Fruit fly (Drosophila melanogaster) whole organism, embryonic: ENCODE results near the gene BORCS6.

Experiments
- Ada2b ChIP-seq: fragments of 200-800 bp; sonication (Bioruptor generic); IDR thresholded peaks from 2 replicates; pipeline ENCODE4 v1.3.6; 2022; ENCODE audit warnings: missing biosample characterization, missing genetic modification characterization
- Blimp-1 ChIP-seq: fragments of 200-800 bp; sonication (Bioruptor generic); optimal IDR thresholded peaks from 3 replicates; lab custom pipeline; 2018; ENCODE audit warnings: missing biosample characterization, missing genetic modification characterization, mild to moderate bottlenecking, moderate library complexity, missing genetic modification reagents
- CG10366 ChIP-seq: fragments of 200-800 bp; sonication (Bioruptor generic); IDR thresholded peaks from 2 replicates; pipeline ENCODE4 v1.3.6; 2022; ENCODE audit warnings: missing biosample characterization, missing genetic modification characterization
- CG11085 ChIP-seq: fragments of 200-800 bp; sonication (Bioruptor generic); IDR thresholded peaks from 2 replicates; pipeline ENCODE4 v1.3.6; 2022; ENCODE audit warnings: missing biosample characterization, missing genetic modification characterization
- CG12236 ChIP-seq: fragments of 200-800 bp; sonication (Bioruptor generic); optimal IDR thresholded peaks from 2 replicates; lab custom pipeline; 2016; ENCODE audit warnings: missing biosample characterization, missing genetic modification characterization
- CG12299 ChIP-seq: fragments of 200-800 bp; sonication (Bioruptor generic); optimal IDR thresholded peaks from 2 replicates; lab custom pipeline; 2018; ENCODE audit warnings: missing biosample characterization, mild to moderate bottlenecking, missing genetic modification characterization
- CG13123 ChIP-seq: fragments of 200-800 bp; sonication (Bioruptor generic); optimal IDR thresholded peaks from 2 replicates; lab custom pipeline; 2016; ENCODE audit warnings: missing biosample characterization, missing genetic modification characterization
- CG14014 ChIP-seq: fragments of 200-800 bp; sonication (Bioruptor generic); IDR thresholded peaks from 2 replicates; pipeline ENCODE4 v1.3.6; 2022; ENCODE audit warnings: missing biosample characterization, missing genetic modification characterization
- CG14667 ChIP-seq: fragments of 200-800 bp; sonication (Bioruptor generic); IDR thresholded peaks from 2 replicates; pipeline ENCODE4 v1.3.6; 2022; ENCODE audit warnings: missing biosample characterization, missing genetic modification characterization
- CG14710 ChIP-seq: fragments of 200-800 bp; sonication (Bioruptor generic); optimal IDR thresholded peaks from 3 replicates; lab custom pipeline; 2019; ENCODE audit warnings: missing biosample characterization, mild to moderate bottlenecking, missing genetic modification characterization, moderate library complexity
- CG14965 ChIP-seq: fragments of 200-800 bp; sonication (Bioruptor generic); optimal IDR thresholded peaks from 2 replicates; lab custom pipeline; 2016; ENCODE audit warnings: missing biosample characterization, missing genetic modification characterization, borderline replicate concordance
- CG15696 ChIP-seq: fragments of 200-800 bp; sonication (Bioruptor generic); optimal IDR thresholded peaks from 2 replicates; lab custom pipeline; 2019; ENCODE audit warnings: missing biosample characterization, mild to moderate bottlenecking, missing genetic modification characterization, moderate library complexity
- CG16779 ChIP-seq: fragments of 200-800 bp; sonication (Bioruptor generic); IDR thresholded peaks from 2 replicates; pipeline ENCODE4 v1.3.6; 2022; ENCODE audit warnings: missing biosample characterization, missing genetic modification characterization
- CG2199 ChIP-seq: fragments of 200-800 bp; sonication (Bioruptor generic); IDR thresholded peaks from 3 replicates; pipeline ENCODE4 v1.3.6; 2022; ENCODE audit warnings: missing biosample characterization, missing genetic modification characterization
- CG2889 ChIP-seq: fragments of 200-800 bp; sonication (Bioruptor generic); IDR thresholded peaks from 3 replicates; pipeline ENCODE4 v1.3.6; 2022; ENCODE audit warnings: missing biosample characterization, missing genetic modification characterization
- CG6175 ChIP-seq: fragments of 200-800 bp; sonication (Bioruptor generic); IDR thresholded peaks from 3 replicates; pipeline ENCODE4 v1.3.6; 2022; ENCODE audit warnings: missing biosample characterization, missing genetic modification characterization
- CG6654 ChIP-seq: fragments of 200-800 bp; sonication (Bioruptor generic); optimal IDR thresholded peaks from 2 replicates; lab custom pipeline; 2017; ENCODE audit warnings: missing biosample characterization, mild to moderate bottlenecking, missing genetic modification characterization
- CG7357 ChIP-seq: fragments of 200-800 bp; sonication (Bioruptor generic); IDR thresholded peaks from 3 replicates; pipeline ENCODE4 v1.3.6; 2022; ENCODE audit warnings: missing biosample characterization, missing genetic modification characterization
- CG8281 ChIP-seq: fragments of 200-800 bp; sonication (Bioruptor generic); optimal IDR thresholded peaks from 2 replicates; lab custom pipeline; 2018; ENCODE audit warnings: missing biosample characterization, mild to moderate bottlenecking, missing genetic modification characterization, moderate library complexity
- CG9437 ChIP-seq: fragments of 200-800 bp; sonication (Bioruptor generic); optimal IDR thresholded peaks from 2 replicates; lab custom pipeline; 2018; ENCODE audit warnings: missing biosample characterization, mild to moderate bottlenecking, missing genetic modification characterization
- CG9817 ChIP-seq: fragments of 200-800 bp; sonication (Bioruptor generic); optimal IDR thresholded peaks from 2 replicates; lab custom pipeline; 2018; ENCODE audit warnings: missing biosample characterization, mild to moderate bottlenecking, missing genetic modification characterization, moderate library complexity
- Doc3 ChIP-seq: fragments of 200-800 bp; sonication (Bioruptor generic); IDR thresholded peaks from 3 replicates; pipeline ENCODE4 v1.3.6; 2022; ENCODE audit warnings: missing biosample characterization, missing genetic modification characterization; ENCODE audit not compliant: partially characterized antibody
- HHEX ChIP-seq: fragments of 200-800 bp; sonication (Bioruptor generic); optimal IDR thresholded peaks from 3 replicates; lab custom pipeline; 2017; ENCODE audit warnings: missing biosample characterization, mild to moderate bottlenecking, missing genetic modification characterization, missing genetic modification reagents
- Hand ChIP-seq: fragments of 200-800 bp; sonication (Bioruptor generic); optimal IDR thresholded peaks from 2 replicates; lab custom pipeline; 2017; ENCODE audit warnings: mild to moderate bottlenecking, missing biosample characterization, missing genetic modification reagents, missing genetic modification characterization
- Hmr ChIP-seq: fragments of 200-800 bp; sonication (Bioruptor generic); optimal IDR thresholded peaks from 3 replicates; lab custom pipeline; 2017; ENCODE audit warnings: mild to moderate bottlenecking, missing biosample characterization, missing genetic modification reagents, missing genetic modification characterization
- Meics ChIP-seq: fragments of 200-800 bp; sonication (Bioruptor generic); optimal IDR thresholded peaks from 2 replicates; lab custom pipeline; 2017; ENCODE audit warnings: missing biosample characterization, mild to moderate bottlenecking, missing genetic modification characterization
- Ptx1 ChIP-seq: fragments of 200-800 bp; sonication (Bioruptor generic); IDR thresholded peaks from 2 replicates; pipeline ENCODE4 v1.3.6; 2022; ENCODE audit warnings: missing biosample characterization, missing genetic modification characterization
- Scr ChIP-seq: fragments of 200-800 bp; sonication (Bioruptor generic); IDR thresholded peaks from 2 replicates; pipeline ENCODE4 v1.3.6; 2022; ENCODE audit warnings: missing biosample characterization, missing genetic modification characterization; ENCODE audit not compliant: partially characterized antibody
- amos ChIP-seq: fragments of 200-800 bp; sonication (Bioruptor generic); IDR thresholded peaks from 2 replicates; pipeline ENCODE4 v1.3.6; 2022; ENCODE audit warnings: missing biosample characterization, missing genetic modification characterization; ENCODE audit not compliant: partially characterized antibody
- dm ChIP-seq: fragments of 200-800 bp; sonication (Bioruptor generic); optimal IDR thresholded peaks from 3 replicates; lab custom pipeline; 2016; ENCODE audit warnings: missing biosample characterization, missing genetic modification characterization
- dmrt11E ChIP-seq: fragments of 200-800 bp; sonication (Bioruptor generic); optimal IDR thresholded peaks from 3 replicates; lab custom pipeline; 2018; ENCODE audit warnings: missing biosample characterization, mild to moderate bottlenecking, missing genetic modification characterization, moderate library complexity
- dysf ChIP-seq: fragments of 200-800 bp; sonication (Bioruptor generic); IDR thresholded peaks from 3 replicates; pipeline ENCODE4 v1.3.6; 2022; ENCODE audit warnings: missing biosample characterization, missing genetic modification characterization
- en ChIP-seq: fragments of 200-800 bp; sonication (Bioruptor generic); optimal IDR thresholded peaks from 2 replicates; lab custom pipeline; 2016; ENCODE audit warnings: missing biosample characterization, missing genetic modification characterization
- gcm ChIP-seq: fragments of 200-800 bp; sonication (Bioruptor generic); optimal IDR thresholded peaks from 2 replicates; lab custom pipeline; 2019; ENCODE audit warnings: missing biosample characterization, mild to moderate bottlenecking, missing genetic modification characterization, moderate library complexity
- gro ChIP-seq: fragments of 200-800 bp; sonication (Bioruptor generic); optimal IDR thresholded peaks from 2 replicates; lab custom pipeline; 2016; ENCODE audit warnings: missing biosample characterization, missing genetic modification characterization
- her ChIP-seq: fragments of 200-800 bp; sonication (Bioruptor generic); optimal IDR thresholded peaks from 2 replicates; lab custom pipeline; 2016; ENCODE audit warnings: missing biosample characterization, missing genetic modification characterization
- jing ChIP-seq: fragments of 200-800 bp; sonication (Bioruptor generic); optimal IDR thresholded peaks from 2 replicates; lab custom pipeline; 2018; ENCODE audit warnings: missing biosample characterization, mild to moderate bottlenecking, missing genetic modification characterization
- ken ChIP-seq: fragments of 200-800 bp; sonication (Bioruptor generic); IDR thresholded peaks from 3 replicates; pipeline ENCODE4 v1.3.6; 2022; ENCODE audit warnings: missing biosample characterization, missing genetic modification characterization
- lab ChIP-seq: fragments of 200-800 bp; sonication (Bioruptor generic); optimal IDR thresholded peaks from 3 replicates; lab custom pipeline; 2017; ENCODE audit warnings: missing biosample characterization, missing genetic modification characterization, mild to moderate bottlenecking, moderate library complexity, missing genetic modification reagents
- org-1 ChIP-seq: fragments of 200-800 bp; sonication (Bioruptor generic); optimal IDR thresholded peaks from 2 replicates; lab custom pipeline; 2017; ENCODE audit warnings: missing biosample characterization, missing genetic modification characterization
- pho ChIP-seq: fragments of 200-800 bp; sonication (Bioruptor generic); optimal IDR thresholded peaks from 2 replicates; lab custom pipeline; 2016; ENCODE audit warnings: missing biosample characterization, missing genetic modification characterization
- phol ChIP-seq: fragments of 200-800 bp; sonication (Bioruptor generic); optimal IDR thresholded peaks from 3 replicates; lab custom pipeline; 2018; ENCODE audit warnings: missing biosample characterization, mild to moderate bottlenecking, missing genetic modification characterization, moderate library complexity
- run ChIP-seq: fragments of 200-800 bp; sonication (Bioruptor generic); optimal IDR thresholded peaks from 3 replicates; lab custom pipeline; 2018; ENCODE audit warnings: missing biosample characterization, mild to moderate bottlenecking, missing genetic modification characterization
- seq ChIP-seq: fragments of 200-800 bp; sonication (Bioruptor generic); IDR thresholded peaks from 2 replicates; pipeline ENCODE4 v1.3.6; 2022; ENCODE audit warnings: missing biosample characterization, missing genetic modification characterization
- stc ChIP-seq: fragments of 200-800 bp; sonication (Bioruptor generic); IDR thresholded peaks from 2 replicates; pipeline ENCODE4 v1.3.6; 2022; ENCODE audit warnings: missing biosample characterization, missing genetic modification characterization
- tna ChIP-seq: fragments of 200-800 bp; sonication (Bioruptor generic); IDR thresholded peaks from 2 replicates; pipeline ENCODE4 v1.3.6; 2022; ENCODE audit warnings: missing biosample characterization, missing genetic modification characterization; ENCODE audit not compliant: partially characterized antibody
- usp ChIP-seq: fragments of >200 bp; optimal IDR thresholded peaks from 2 replicates; lab custom pipeline; 2017; ENCODE audit warnings: missing biosample characterization, missing genetic modification characterization
- wdn ChIP-seq: fragments of 200-800 bp; sonication (Bioruptor generic); IDR thresholded peaks from 2 replicates; pipeline ENCODE4 v1.3.6; 2022; ENCODE audit warnings: missing biosample characterization, missing genetic modification characterization
- wor ChIP-seq: fragments of 200-800 bp; sonication (Bioruptor generic); IDR thresholded peaks from 2 replicates; pipeline ENCODE4 v1.3.6; 2022; ENCODE audit warnings: missing biosample characterization, missing genetic modification characterization

The BORCS6 gene

DNA sequence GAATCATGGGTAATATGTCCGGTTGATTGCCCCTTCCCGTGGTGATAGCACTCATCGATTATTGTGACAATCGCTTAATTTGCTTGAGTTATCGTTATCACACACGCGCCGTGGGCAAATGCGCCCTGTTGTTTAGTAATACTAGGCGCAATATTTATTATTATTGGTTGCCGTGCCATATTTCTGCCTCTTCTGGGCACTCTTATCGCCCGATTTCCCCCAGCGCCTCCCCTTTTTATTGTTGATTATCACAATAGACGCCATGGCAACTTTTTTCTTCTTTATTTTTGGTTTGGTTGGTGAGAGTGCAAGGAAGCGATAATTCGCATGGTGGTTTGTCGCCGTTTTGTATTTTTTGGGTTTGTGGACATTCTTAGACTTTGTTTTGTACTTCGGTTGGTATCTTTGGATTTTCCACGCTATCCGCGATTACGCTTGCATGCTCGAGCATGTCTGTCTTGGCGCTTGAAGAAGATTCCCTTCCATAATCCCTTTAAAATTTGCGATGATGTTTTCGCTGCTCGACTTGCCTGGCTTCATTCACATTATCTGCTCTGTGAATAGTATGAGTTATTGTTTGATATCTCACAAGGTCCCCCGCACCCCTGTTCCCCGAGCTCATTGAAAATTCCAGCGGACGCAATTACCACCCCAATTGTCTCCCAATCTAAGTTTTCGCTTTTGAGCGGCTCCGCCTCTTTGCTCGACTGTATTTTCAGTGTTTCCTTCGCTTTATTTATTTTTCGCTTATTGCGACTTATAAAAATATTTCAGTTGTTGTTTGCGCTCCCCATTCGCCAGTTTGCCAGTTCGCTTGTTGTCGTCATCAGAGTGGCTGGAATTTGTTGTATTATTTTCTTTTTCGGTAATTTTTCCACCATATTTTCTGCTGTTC lies 7.9 kb downstream of the BORCS6 start (continued):
- TF ChIP-seq Doc3, result no peak
- no peak for TF ChIP-seq org-1 (GFP tag; lab: Kevin White, UChicago)
- TF ChIP-seq her, result no peak
- TF ChIP-seq stc (GFP tag; lab: Robert Waterston, UW), result no peak
- TF ChIP-seq dmrt11E (tag; lab: Kevin White, UChicago), result no peak
- no peak for TF ChIP-seq CG7357 (GFP tag; lab: Robert Waterston, UW)
- peak; percentile 22; the same call in 1 of the 2 replicates for TF ChIP-seq seq (GFP tag; lab: Robert Waterston, UW)
- TF ChIP-seq Hand (GFP tag; lab: Kevin White, UChicago), result no peak
- no peak for TF ChIP-seq CG14014
- TF ChIP-seq CG13123 (GFP tag; lab: Kevin White, UChicago), result no peak
- no peak for TF ChIP-seq gro
- no peak for TF ChIP-seq wdn
- no peak for TF ChIP-seq CG14965 (GFP tag; lab: Kevin White, UChicago)
- TF ChIP-seq lab (GFP tag; lab: Kevin White, UChicago), result peak; percentile 58
- no peak for TF ChIP-seq Ada2b
- no peak for TF ChIP-seq Ptx1
- 0 out of 3 replicates have a peak, but pooled peaks have one; percentile 31 for TF ChIP-seq CG6175 (GFP tag; lab: Robert Waterston, UW)
- TF ChIP-seq Scr, result 0 out of 2 replicates have a peak, but pooled peaks have one; percentile 21
- TF ChIP-seq usp, result no peak
- TF ChIP-seq CG14667 (GFP tag; lab: Robert Waterston, UW), result no peak
- TF ChIP-seq HHEX (GFP tag; lab: Kevin White, UChicago), result peak; percentile 20
- no peak for TF ChIP-seq CG15696 (tag; lab: Kevin White, UChicago)
- no peak for TF ChIP-seq Blimp-1 (GFP tag; lab: Kevin White, UChicago)
- TF ChIP-seq Meics (GFP tag; lab: Kevin White, UChicago), result peak; percentile 37
- TF ChIP-seq dm (GFP tag; lab: Kevin White, UChicago), result no peak
- TF ChIP-seq amos (GFP tag; lab: Robert Waterston, UW), result 0 out of 2 replicates have a peak, but pooled peaks have one; percentile 17
- TF ChIP-seq pho (GFP tag; lab: Kevin White, UChicago), result peak; percentile 20
- TF ChIP-seq CG9817 (tag; lab: Kevin White, UChicago), result peak; percentile 1
- TF ChIP-seq CG10366 (GFP tag; lab: Robert Waterston, UW), result no peak
- TF ChIP-seq CG6654 (GFP tag; lab: Kevin White, UChicago), result no peak
- 0 out of 2 replicates have a peak, but pooled peaks have one; percentile 24 for TF ChIP-seq CG16779
- TF ChIP-seq CG2889 (GFP tag; lab: Robert Waterston, UW), result no peak
- TF ChIP-seq phol (tag; lab: Kevin White, UChicago), result no peak
- TF ChIP-seq CG9437 (GFP tag; lab: Kevin White, UChicago), result no peak
- TF ChIP-seq ken (GFP tag; lab: Robert Waterston, UW), result no peak
- TF ChIP-seq gcm (GFP tag; lab: Kevin White, UChicago), result no peak
- peak; percentile 69 for TF ChIP-seq Hmr (GFP tag; lab: Kevin White, UChicago)
- TF ChIP-seq CG14710, result no peak
- peak; percentile 27; the same call in 1 of the 3 replicates for TF ChIP-seq CG2199 (GFP tag; lab: Robert Waterston, UW)
- no peak for TF ChIP-seq CG11085 (GFP tag; lab: Robert Waterston, UW)
- TF ChIP-seq CG12299 (tag; lab: Kevin White, UChicago), result peak; percentile 52
- TF ChIP-seq CG12236 (GFP tag; lab: Kevin White, UChicago), result no peak
- TF ChIP-seq tna (GFP tag; lab: Robert Waterston, UW), result no peak
- TF ChIP-seq CG8281, result no peak
- no peak for TF ChIP-seq wor (GFP tag; lab: Robert Waterston, UW)
- TF ChIP-seq jing (GFP tag; lab: Kevin White, UChicago), result no peak
- no peak for TF ChIP-seq en
- TF ChIP-seq run (tag; lab: Kevin White, UChicago), result no peak
- no peak for TF ChIP-seq dysf (GFP tag; lab: Robert Waterston, UW)
